Worm (Caenorhabditis elegans): ENCODE measurements around the gene ZK105.8.

ZK105.8 gene

DNA sequence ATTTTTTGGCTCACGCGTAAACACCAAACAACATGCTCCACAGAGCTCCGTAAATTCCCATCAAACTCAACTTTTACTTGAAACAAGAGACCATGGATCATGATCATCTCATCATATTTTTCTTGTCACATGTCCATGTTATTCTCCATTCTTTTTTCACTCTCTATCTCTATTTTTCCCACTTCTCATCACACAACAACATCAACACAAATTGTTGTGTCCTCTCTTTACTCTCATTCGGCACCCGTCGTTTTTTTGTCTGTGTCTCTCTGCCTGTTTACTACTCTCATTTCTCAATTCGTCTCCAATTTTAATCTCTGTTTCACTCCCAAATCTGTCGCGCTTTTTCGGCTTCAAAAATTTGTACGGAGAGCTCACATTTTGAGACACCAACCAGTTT is 35.0 kb downstream of the ZK105.8 start:
- no peak for TF ChIP-seq madf-6 (GFP tag; IDR thresholded peaks at IDR 0.05)
- TF ChIP-seq atf-7 (tag; optimal IDR thresholded peaks at IDR 0.05): no peak
- TF ChIP-seq somi-1 (GFP tag; optimal IDR thresholded peaks at IDR 0.05): peak; percentile 61
- no peak for TF ChIP-seq F49E8.2 (tag; optimal IDR thresholded peaks at IDR 0.05; ENCODE audit: insufficient read depth)
- no peak for TF ChIP-seq mes-4 (tag; optimal IDR thresholded peaks at IDR 0.05)
- no peak for TF ChIP-seq let-526 (GFP tag; IDR thresholded peaks at IDR 0.05)
- peak in 1 of 3 experiments; percentile 5 for TF ChIP-seq lin-35 (GFP tag; optimal IDR thresholded peaks at IDR 0.05)
- TF ChIP-seq F39B2.1 (GFP tag; IDR thresholded peaks at IDR 0.05): no peak
- TF ChIP-seq snpc-1.1 (tag; optimal IDR thresholded peaks at IDR 0.05; ENCODE audit: insufficient read depth): no peak
- no peak for TF ChIP-seq gei-17 (GFP tag; optimal IDR thresholded peaks at IDR 0.05)
- no peak for TF ChIP-seq ceh-91 (GFP tag; IDR thresholded peaks at IDR 0.05)
- TF ChIP-seq him-1 (tag; optimal IDR thresholded peaks at IDR 0.05): no peak
- TF ChIP-seq K12H6.12 (tag; optimal IDR thresholded peaks at IDR 0.05): peak; percentile 73
- peak; percentile 33 for TF ChIP-seq lin-40 (tag; optimal IDR thresholded peaks at IDR 0.05)
- no peak for TF ChIP-seq nhr-90 (tag; optimal IDR thresholded peaks at IDR 0.05)
- TF ChIP-seq ZK185.1 (tag; optimal IDR thresholded peaks at IDR 0.05; ENCODE audit: poor library complexity, severe bottlenecking): no peak
- TF ChIP-seq dpff-1 (tag; optimal IDR thresholded peaks at IDR 0.05): no peak
- TF ChIP-seq F22D6.2 (tag; optimal IDR thresholded peaks at IDR 0.05): no peak
- no peak for TF ChIP-seq ceh-40 (GFP tag; IDR thresholded peaks at IDR 0.05)
- TF ChIP-seq F33H1.4 (GFP tag; IDR thresholded peaks at IDR 0.05): no peak
- TF ChIP-seq ztf-6 (GFP tag; IDR thresholded peaks at IDR 0.05): no peak
- peak; percentile 44 for TF ChIP-seq ceh-27 (GFP tag; optimal IDR thresholded peaks at IDR 0.05)
- no peak for TF ChIP-seq lsy-27 (tag; optimal IDR thresholded peaks at IDR 0.05; ENCODE audit: borderline replicate concordance, insufficient read depth)

DNA sequence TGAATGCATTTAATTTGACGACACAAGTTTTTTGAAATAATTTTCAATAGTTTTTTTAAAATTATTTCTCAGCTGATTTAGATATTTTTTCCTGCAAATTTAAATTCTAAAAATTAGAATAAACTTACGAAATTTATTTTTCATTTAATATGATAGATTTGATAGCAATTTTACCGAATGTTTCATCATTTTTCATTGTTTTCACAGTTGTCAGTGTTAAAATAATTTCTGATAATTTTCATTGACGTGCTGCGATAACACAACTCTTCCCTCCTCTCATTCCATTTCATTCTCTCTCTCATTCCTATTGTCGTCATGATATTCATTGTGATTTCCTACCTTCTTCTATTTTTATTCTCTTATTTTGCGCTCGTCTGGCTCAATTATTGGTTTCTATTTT is 35.9 kb downstream of the ZK105.8 start, which contains the start of gene hint-3:
Gene hint-3, plus strand, starts transcription at position 301 of the 400 bp plus-strand sequence.
- TF ChIP-seq sdz-38 (tag; optimal IDR thresholded peaks at IDR 0.05): no peak
- peak; percentile 28 for TF ChIP-seq nhr-80 (tag; optimal IDR thresholded peaks at IDR 0.05)

DNA sequence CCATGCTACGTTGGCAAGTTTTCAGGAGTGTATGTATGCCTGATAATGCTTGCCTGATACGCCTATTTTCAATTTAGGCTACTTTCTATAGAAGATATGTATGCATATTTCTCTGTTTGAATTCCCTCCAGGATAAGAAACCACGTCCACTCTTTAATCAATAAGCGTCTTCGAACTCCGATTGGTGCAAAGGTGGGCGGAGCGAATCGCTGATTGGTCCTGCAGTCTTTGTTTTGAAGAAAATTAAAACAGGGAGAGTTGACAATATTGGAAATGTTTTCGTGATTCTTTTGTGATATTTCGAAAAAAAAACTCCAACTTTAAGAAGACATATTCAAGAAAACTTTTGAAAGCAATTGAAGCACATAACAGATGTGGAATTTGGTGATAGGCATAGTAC is 37.6 kb downstream of the ZK105.8 start:
- TF ChIP-seq dox-1 (GFP tag; IDR thresholded peaks at IDR 0.05) (no peak), nhr-27 (tag; optimal IDR thresholded peaks at IDR 0.05) (no peak), Y53G8AR.9 (GFP tag; conservative IDR thresholded peaks at IDR 0.05) (0 out of 2 replicates have a peak, but pooled peaks have one; percentile 1)

DNA sequence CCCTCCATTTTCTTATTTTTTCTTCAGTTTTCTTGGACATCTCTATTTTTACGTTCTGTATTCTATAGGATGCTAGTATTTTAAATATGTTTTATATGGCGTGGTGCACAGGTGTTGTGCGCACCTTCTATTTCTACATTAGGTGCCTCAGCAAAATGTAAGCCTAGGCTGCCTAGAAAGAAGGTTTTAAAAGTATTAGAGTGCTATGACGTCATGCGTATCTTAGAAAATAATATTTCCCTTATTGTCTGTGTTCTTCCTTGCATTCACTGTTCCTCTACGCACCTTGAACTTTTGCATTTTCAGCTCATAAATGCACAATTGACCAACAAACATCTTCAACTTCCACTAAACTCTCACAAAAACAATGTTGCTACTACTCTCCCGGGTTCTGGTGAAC is 46.7 kb downstream of the ZK105.8 start, which contains the start of gene frpr-3:
Gene frpr-3, plus strand, starts transcription at position 301 of the 400 bp plus-strand sequence.
- TF ChIP-seq K11D2.4 (GFP tag; IDR thresholded peaks at IDR 0.05) (no peak), ccch-3 (GFP tag; optimal IDR thresholded peaks at IDR 0.05) (no peak), ztf-28 (GFP tag; IDR thresholded peaks at IDR 0.05) (no peak), ztf-26 (tag; optimal IDR thresholded peaks at IDR 0.05) (no peak), let-526 (GFP tag; IDR thresholded peaks at IDR 0.05) (no peak), aptf-2 (GFP tag; conservative IDR thresholded peaks at IDR 0.05) (no peak), C06A6.2 (GFP tag; conservative IDR thresholded peaks at IDR 0.05) (no peak), ceh-79 (tag; optimal IDR thresholded peaks at IDR 0.05) (no peak), fkh-3 (tag; optimal IDR thresholded peaks at IDR 0.05) (no peak), ets-4 (GFP tag; optimal IDR thresholded peaks at IDR 0.05) (no peak), cebp-1 (GFP tag; IDR thresholded peaks at IDR 0.05) (no peak), cebp-1 (tag; optimal IDR thresholded peaks at IDR 0.05) (no peak), repo-1 (tag; optimal IDR thresholded peaks at IDR 0.05) (no peak), attf-5 (GFP tag; optimal IDR thresholded peaks at IDR 0.05) (no peak), ama-1 (optimal IDR thresholded peaks at IDR 0.05) (no peak), ama-1 (GFP tag; optimal IDR thresholded peaks at IDR 0.05) (no peak)
